Fruit fly (Drosophila melanogaster): ENCODE measurements around the gene CG11970.
A peak's percentile ranks its signal among the peaks of the same experiment; 100 is the strongest.

DNA sequence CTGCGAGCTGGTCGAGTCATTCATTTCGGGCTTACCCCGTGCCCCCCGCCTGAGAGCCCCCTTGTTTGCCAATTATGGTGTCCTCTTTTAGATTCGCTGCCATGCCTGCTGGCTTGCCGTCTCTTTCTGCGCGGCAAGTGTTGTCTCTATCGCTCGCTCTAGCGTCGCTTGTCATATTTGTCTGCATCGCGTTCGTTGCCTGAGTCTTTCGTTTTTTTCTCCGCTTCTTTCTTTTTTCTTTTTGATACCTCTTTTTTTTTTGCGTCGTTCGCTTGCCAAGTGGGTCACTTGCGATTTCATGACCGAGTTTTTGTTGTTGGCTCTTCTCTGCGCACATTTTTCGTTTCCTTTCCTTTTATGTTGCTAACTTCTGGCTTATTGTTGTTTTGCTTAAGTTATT is 12.7 kb upstream of the CG11970 start:
- TF ChIP-seq CG6808 (GFP tag; optimal IDR thresholded peaks at IDR 0.05) = peak; percentile 43
- TF ChIP-seq Gug (GFP tag; IDR thresholded peaks at IDR 0.05) = no peak
- no peak for TF ChIP-seq svp (GFP tag)
- TF ChIP-seq CG34406 (GFP tag; optimal IDR thresholded peaks at IDR 0.05) = no peak
- no peak for TF ChIP-seq cyc (GFP tag; optimal IDR thresholded peaks at IDR 0.05)
- peak; percentile 29 for TF ChIP-seq CG1621 (tag; optimal IDR thresholded peaks at IDR 0.05)
